Worm (Caenorhabditis elegans) whole organism, L4/young adult: Measurements from ENCODE around the gene srw-117.

ENCODE experiments used
- W03F9.2 ChIP-seq: fragments of 150-350 bp; optimal IDR thresholded peaks from 2 replicates; lab custom pipeline; 2014; ENCODE audit warnings: missing biosample characterization, missing genetic modification characterization
- him-1 ChIP-seq: sonication (generic microtip); optimal IDR thresholded peaks from 2 replicates; lab custom pipeline; 2016; ENCODE audit warnings: missing genotype, missing genetic modification reagents, missing genetic modification characterization, missing compliant biosample characterization

ce11 chrV:3011394-3011793 lies 28.1 kb upstream of the srw-117 start, which contains the start of gene srw-135:
- TF ChIP-seq W03F9.2 (tag; lab: Kevin White, UChicago), result no peak
- no peak for TF ChIP-seq him-1 (tag; lab: Kevin White, UChicago)
